Worm (Caenorhabditis elegans) whole organism, young adult: ENCODE data around the gene lgc-8.

Experiments
- die-1 ChIP-seq: sonication (generic microtip); optimal IDR thresholded peaks from 2 replicates; lab custom pipeline; 2016; ENCODE audit warnings: missing genotype, mild to moderate bottlenecking, missing genetic modification characterization, missing compliant biosample characterization
- pha-4 ChIP-seq: fragments of 150-350 bp; sonication (generic microtip); optimal IDR thresholded peaks from 2 replicates; lab custom pipeline; 2014; ENCODE audit warnings: missing biosample characterization, missing genetic modification reagents, missing genetic modification characterization
- unc-130 ChIP-seq: sonication (generic microtip); optimal IDR thresholded peaks from 2 replicates; lab custom pipeline; 2016; ENCODE audit warnings: missing genetic modification reagents, missing genetic modification characterization, missing compliant biosample characterization
- unc-62 ChIP-seq: fragments of 150-350 bp; optimal IDR thresholded peaks from 2 replicates; lab custom pipeline; 2014; ENCODE audit warnings: missing biosample characterization, missing genetic modification reagents, missing genetic modification characterization

DNA sequence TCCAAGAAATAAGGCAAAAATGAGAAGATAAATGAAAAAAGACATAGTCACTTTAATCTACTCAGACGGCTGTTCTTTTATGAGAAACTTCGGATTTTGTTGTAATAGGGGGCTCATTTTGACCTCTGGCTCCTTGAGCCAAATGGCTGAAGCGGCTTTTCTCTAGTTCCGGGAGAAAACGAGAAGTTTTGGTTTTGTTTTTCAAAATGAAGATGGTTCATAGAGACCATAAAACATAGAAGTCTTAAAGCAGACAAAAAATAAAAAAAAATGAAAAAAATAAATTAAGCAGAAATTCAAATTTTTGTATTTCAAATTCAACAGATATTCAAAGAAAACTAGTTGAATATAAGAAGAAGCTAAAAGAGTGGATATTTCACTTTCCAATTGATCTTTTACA, 9.3 kb upstream of the lgc-8 start, which contains the start of gene Y57G11C.41:
- TF ChIP-seq unc-130 (GFP tag; lab: Kevin White, UChicago) (no peak), pha-4 (tag; lab: Kevin White, UChicago) (no peak), unc-62 (GFP tag; lab: Kevin White, UChicago) (no peak), die-1 (tag; lab: Kevin White, UChicago) (no peak)
